Fruit fly (Drosophila melanogaster) whole organism, embryonic: Measurements from ENCODE around the gene CG3091.

Experiments
- Awh ChIP-seq: fragments of 200-800 bp; sonication (Bioruptor generic); IDR thresholded peaks from 2 replicates; pipeline ENCODE4, ENCODE4 v1.3.6; 2022; ENCODE audit warnings: missing biosample characterization, missing genetic modification characterization
- CG10543 ChIP-seq: fragments of 200-800 bp; sonication (Bioruptor generic); optimal IDR thresholded peaks from 3 replicates; lab custom pipeline; 2017; ENCODE audit warnings: missing biosample characterization, mild to moderate bottlenecking, missing genetic modification characterization, moderate library complexity
- CG11456 ChIP-seq: fragments of 200-800 bp; sonication (Bioruptor generic); IDR thresholded peaks from 3 replicates; pipeline ENCODE4 v1.3.6; 2022; ENCODE audit warnings: missing biosample characterization, missing genetic modification characterization
- CG12299 ChIP-seq: fragments of 200-800 bp; sonication (Bioruptor generic); optimal IDR thresholded peaks from 2 replicates; lab custom pipeline; 2018; ENCODE audit warnings: missing biosample characterization, mild to moderate bottlenecking, missing genetic modification characterization
- CG1233 ChIP-seq: fragments of 200-800 bp; sonication (Bioruptor generic); optimal IDR thresholded peaks from 4 replicates; lab custom pipeline; 2018; ENCODE audit warnings: missing biosample characterization, mild to moderate bottlenecking, missing genetic modification characterization
- CG12769 ChIP-seq: fragments of 200-800 bp; sonication (Bioruptor generic); optimal IDR thresholded peaks from 2 replicates; lab custom pipeline; 2019; ENCODE audit warnings: missing biosample characterization, mild to moderate bottlenecking, missing genetic modification characterization, moderate library complexity
- CG18619 ChIP-seq: fragments of 200-800 bp; sonication (Bioruptor generic); optimal IDR thresholded peaks from 3 replicates; lab custom pipeline; 2017; ENCODE audit warnings: missing biosample characterization, mild to moderate bottlenecking, missing genetic modification characterization
- CG4360 ChIP-seq: fragments of 200-800 bp; sonication (Bioruptor generic); IDR thresholded peaks from 2 replicates; pipeline ENCODE4 v1.3.6; 2022; ENCODE audit warnings: missing biosample characterization, missing genetic modification characterization
- CG4424 ChIP-seq: fragments of 200-800 bp; sonication (Bioruptor generic); optimal IDR thresholded peaks from 3 replicates; lab custom pipeline; 2016; ENCODE audit warnings: missing biosample characterization, missing genetic modification characterization
- CG6254 ChIP-seq: fragments of 200-800 bp; sonication (Bioruptor generic); optimal IDR thresholded peaks from 3 replicates; lab custom pipeline; 2017; ENCODE audit warnings: mild to moderate bottlenecking, missing biosample characterization, missing genetic modification reagents, missing genetic modification characterization
- CG6765 ChIP-seq: fragments of 200-800 bp; sonication (Bioruptor generic); optimal IDR thresholded peaks from 3 replicates; lab custom pipeline; 2017; ENCODE audit warnings: missing biosample characterization, mild to moderate bottlenecking, missing genetic modification characterization
- CG6813 ChIP-seq: fragments of 200-800 bp; sonication (Bioruptor generic); optimal IDR thresholded peaks from 2 replicates; lab custom pipeline; 2017; ENCODE audit warnings: missing biosample characterization, missing genetic modification characterization, mild to moderate bottlenecking, moderate library complexity, missing genetic modification reagents
- CG7786 ChIP-seq: fragments of 200-800 bp; sonication (Bioruptor generic); optimal IDR thresholded peaks from 2 replicates; lab custom pipeline; 2016; ENCODE audit warnings: missing biosample characterization, missing genetic modification characterization
- CG7963 ChIP-seq: fragments of 200-800 bp; sonication (Bioruptor generic); IDR thresholded peaks from 3 replicates; pipeline ENCODE4 v1.3.6; 2022; ENCODE audit warnings: missing biosample characterization, missing genetic modification characterization; ENCODE audit not compliant: partially characterized antibody
- CG8478 ChIP-seq: fragments of >200 bp; optimal IDR thresholded peaks from 2 replicates; lab custom pipeline; 2018
- CG9817 ChIP-seq: fragments of 200-800 bp; sonication (Bioruptor generic); optimal IDR thresholded peaks from 2 replicates; lab custom pipeline; 2018; ENCODE audit warnings: missing biosample characterization, mild to moderate bottlenecking, missing genetic modification characterization, moderate library complexity
- D19B ChIP-seq: fragments of 200-800 bp; sonication (Bioruptor generic); optimal IDR thresholded peaks from 2 replicates; lab custom pipeline; 2017; ENCODE audit warnings: missing biosample characterization, mild to moderate bottlenecking, missing genetic modification characterization
- Dll ChIP-seq: fragments of 200-800 bp; sonication (Bioruptor generic); IDR thresholded peaks from 4 replicates; pipeline ENCODE4 v1.3.6; 2022; ENCODE audit warnings: missing biosample characterization, missing genetic modification characterization; ENCODE audit not compliant: partially characterized antibody
- Eip74EF ChIP-seq, 2 experiments: fragments of 200-800 bp in 1 of 2; fragments of >200 bp in 1 of 2; sonication (Bioruptor generic) in 1 of 2; optimal IDR thresholded peaks; 2 replicates each; lab custom pipeline; 2017 to 2019; ENCODE audit warnings: missing biosample characterization in 2 of 2, missing genetic modification characterization in 2 of 2, mild to moderate bottlenecking in 1 of 2, moderate library complexity in 1 of 2
- H15 ChIP-seq: fragments of 200-800 bp; sonication (Bioruptor generic); IDR thresholded peaks from 3 replicates; pipeline ENCODE4 v1.3.6; 2022; ENCODE audit warnings: missing biosample characterization, missing genetic modification characterization
- HHEX ChIP-seq: fragments of 200-800 bp; sonication (Bioruptor generic); optimal IDR thresholded peaks from 3 replicates; lab custom pipeline; 2017; ENCODE audit warnings: missing biosample characterization, mild to moderate bottlenecking, missing genetic modification characterization, missing genetic modification reagents
- HLH4C ChIP-seq: fragments of 200-800 bp; sonication (Bioruptor generic); IDR thresholded peaks from 3 replicates; pipeline ENCODE4 v1.3.6; 2022; ENCODE audit warnings: missing biosample characterization, missing genetic modification characterization; ENCODE audit not compliant: partially characterized antibody
- Hey ChIP-seq: fragments of 200-800 bp; sonication (Bioruptor generic); optimal IDR thresholded peaks from 3 replicates; lab custom pipeline; 2018; ENCODE audit warnings: missing biosample characterization, mild to moderate bottlenecking, missing genetic modification characterization
- HmgZ ChIP-seq: fragments of 200-800 bp; sonication (Bioruptor generic); optimal IDR thresholded peaks from 2 replicates; lab custom pipeline; 2018; ENCODE audit warnings: missing biosample characterization, mild to moderate bottlenecking, missing genetic modification characterization
- Hr39 ChIP-seq: fragments of >200 bp; optimal IDR thresholded peaks from 2 replicates; lab custom pipeline; 2017
- Pdp1 ChIP-seq, 2 experiments: fragments of 200-800 bp; sonication (Bioruptor generic); optimal IDR thresholded peaks; 3 replicates each; lab custom pipeline; 2016; ENCODE audit warnings: missing biosample characterization in 2 of 2, missing genetic modification characterization in 2 of 2, mild to moderate bottlenecking in 1 of 2, moderate library complexity in 1 of 2
- abd-A ChIP-seq: fragments of 200-800 bp; sonication (Bioruptor generic); optimal IDR thresholded peaks from 3 replicates; lab custom pipeline; 2019; ENCODE audit warnings: missing biosample characterization, mild to moderate bottlenecking, missing genetic modification characterization, moderate library complexity
- ac ChIP-seq: fragments of 200-800 bp; sonication (Bioruptor generic); optimal IDR thresholded peaks from 3 replicates; lab custom pipeline; 2017; ENCODE audit warnings: missing biosample characterization, mild to moderate bottlenecking, missing genetic modification characterization
- bcd ChIP-seq: fragments of 200-800 bp; sonication (Bioruptor generic); optimal IDR thresholded peaks from 2 replicates; lab custom pipeline; 2017; ENCODE audit warnings: missing biosample characterization, mild to moderate bottlenecking, missing genetic modification characterization
- crol ChIP-seq: fragments of 200-800 bp; sonication (Bioruptor generic); IDR thresholded peaks from 2 replicates; pipeline ENCODE4 v1.3.6; 2022; ENCODE audit warnings: missing biosample characterization, missing genetic modification characterization
- dysf ChIP-seq: fragments of 200-800 bp; sonication (Bioruptor generic); IDR thresholded peaks from 3 replicates; pipeline ENCODE4 v1.3.6; 2022; ENCODE audit warnings: missing biosample characterization, missing genetic modification characterization
- emc ChIP-seq: fragments of 200-800 bp; sonication (Bioruptor generic); optimal IDR thresholded peaks from 2 replicates; lab custom pipeline; 2016; ENCODE audit warnings: missing biosample characterization, missing genetic modification characterization
- eve ChIP-seq, 2 experiments: fragments of >200 bp; optimal IDR thresholded peaks; 2 replicates each; lab custom pipeline; 2017; ENCODE audit warnings: missing biosample characterization in 2 of 2, missing genetic modification characterization in 2 of 2
- fd3F ChIP-seq: fragments of 200-800 bp; sonication (Bioruptor generic); optimal IDR thresholded peaks from 2 replicates; lab custom pipeline; 2018; ENCODE audit warnings: missing biosample characterization, mild to moderate bottlenecking, missing genetic modification characterization, moderate library complexity
- fd64A ChIP-seq: fragments of 200-800 bp; sonication (Bioruptor generic); optimal IDR thresholded peaks from 3 replicates; lab custom pipeline; 2018; ENCODE audit warnings: missing biosample characterization, mild to moderate bottlenecking, missing genetic modification characterization
- gce ChIP-seq: fragments of 200-800 bp; sonication (Bioruptor generic); IDR thresholded peaks from 3 replicates; pipeline ENCODE4 v1.3.6; 2022; ENCODE audit warnings: missing biosample characterization, missing genetic modification characterization
- gem ChIP-seq: fragments of 200-800 bp; sonication (Bioruptor generic); optimal IDR thresholded peaks from 2 replicates; lab custom pipeline; 2019; ENCODE audit warnings: missing biosample characterization, mild to moderate bottlenecking, missing genetic modification characterization, moderate library complexity
- grn ChIP-seq: fragments of 200-800 bp; sonication (Bioruptor generic); optimal IDR thresholded peaks from 3 replicates; lab custom pipeline; 2017; ENCODE audit warnings: missing biosample characterization, missing genetic modification characterization
- gsb ChIP-seq: fragments of 200-800 bp; sonication (Bioruptor generic); IDR thresholded peaks from 2 replicates; pipeline ENCODE4 v1.3.6; 2022; ENCODE audit warnings: missing biosample characterization, missing genetic modification characterization
- gt ChIP-seq: fragments of 200-800 bp; sonication (Bioruptor generic); IDR thresholded peaks from 2 replicates; pipeline ENCODE4 v1.3.6; 2022; ENCODE audit warnings: missing biosample characterization, missing genetic modification characterization
- ham ChIP-seq: fragments of 200-800 bp; sonication (Bioruptor generic); IDR thresholded peaks from 2 replicates; pipeline ENCODE4 v1.3.6; 2022; ENCODE audit warnings: missing biosample characterization, missing genetic modification characterization
- her ChIP-seq: fragments of 200-800 bp; sonication (Bioruptor generic); optimal IDR thresholded peaks from 2 replicates; lab custom pipeline; 2016; ENCODE audit warnings: missing biosample characterization, missing genetic modification characterization
- knrl ChIP-seq: fragments of 200-800 bp; sonication (Bioruptor generic); IDR thresholded peaks from 3 replicates; pipeline ENCODE4 v1.3.6; 2022; ENCODE audit warnings: missing biosample characterization, missing genetic modification characterization; ENCODE audit not compliant: partially characterized antibody
- maf-S ChIP-seq: fragments of 200-800 bp; sonication (Bioruptor generic); optimal IDR thresholded peaks from 2 replicates; lab custom pipeline; 2016; ENCODE audit warnings: missing biosample characterization, missing genetic modification characterization
- odd ChIP-seq: fragments of 200-800 bp; sonication (Bioruptor generic); optimal IDR thresholded peaks from 2 replicates; lab custom pipeline; 2017; ENCODE audit warnings: missing biosample characterization, mild to moderate bottlenecking, missing genetic modification characterization
- onecut ChIP-seq: fragments of 200-800 bp; sonication (Bioruptor generic); IDR thresholded peaks from 2 replicates; pipeline ENCODE4 v1.3.6; 2022; ENCODE audit warnings: missing biosample characterization, missing genetic modification characterization
- pzg ChIP-seq: fragments of 200-800 bp; sonication (Bioruptor generic); optimal IDR thresholded peaks from 3 replicates; lab custom pipeline; 2018; ENCODE audit warnings: missing biosample characterization, mild to moderate bottlenecking, missing genetic modification characterization, moderate library complexity
- seq ChIP-seq: fragments of 200-800 bp; sonication (Bioruptor generic); IDR thresholded peaks from 2 replicates; pipeline ENCODE4 v1.3.6; 2022; ENCODE audit warnings: missing biosample characterization, missing genetic modification characterization
- sisA ChIP-seq: fragments of 200-800 bp; sonication (Bioruptor generic); IDR thresholded peaks from 2 replicates; pipeline ENCODE4 v1.3.6; 2022; ENCODE audit warnings: missing biosample characterization, missing genetic modification characterization
- slp2 ChIP-seq: fragments of 200-800 bp; sonication (Bioruptor generic); optimal IDR thresholded peaks from 2 replicates; lab custom pipeline; 2016; ENCODE audit warnings: missing biosample characterization, missing genetic modification characterization
- stwl ChIP-seq: fragments of 200-800 bp; sonication (Bioruptor generic); optimal IDR thresholded peaks from 3 replicates; lab custom pipeline; 2018; ENCODE audit warnings: missing biosample characterization, mild to moderate bottlenecking, missing genetic modification characterization, moderate library complexity
- zfh2 ChIP-seq: fragments of 200-800 bp; sonication (Bioruptor generic); optimal IDR thresholded peaks from 2 replicates; lab custom pipeline; 2016; ENCODE audit warnings: missing biosample characterization, missing genetic modification characterization

The CG3091 gene

DNA sequence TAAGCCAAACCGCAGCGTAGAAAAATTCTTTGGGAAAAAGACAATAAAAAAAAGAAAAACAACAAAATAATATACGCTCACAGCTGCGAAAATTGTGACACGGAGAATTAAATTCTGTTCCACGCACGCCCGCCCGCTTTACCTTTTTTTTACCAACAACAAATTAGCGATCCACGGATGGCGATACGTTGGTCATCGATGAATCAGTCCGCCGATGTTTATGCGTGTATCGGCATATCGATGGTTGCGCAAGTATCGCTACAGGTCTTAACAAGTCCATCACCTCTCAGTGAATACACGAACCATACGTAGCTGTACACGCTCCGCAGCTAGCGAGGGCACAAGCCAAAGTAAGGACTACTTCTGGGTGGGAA is 16.5 kb upstream of the CG3091 start, which contains the start of gene CG2924 (continued):
- TF ChIP-seq onecut (GFP tag; lab: Robert Waterston, UW) (no peak), H15 (no peak; the same call in 2 of the 3 replicates), D19B (no peak), ham (GFP tag; lab: Robert Waterston, UW) (no peak), knrl (GFP tag; lab: Robert Waterston, UW) (peak; percentile 99), her (peak; percentile 71), gt (no peak), HHEX (GFP tag; lab: Kevin White, UChicago) (no peak), HmgZ (tag; lab: Kevin White, UChicago) (peak; percentile 93), CG7963 (GFP tag; lab: Robert Waterston, UW) (peak; percentile 99), CG10543 (peak; percentile 18), stwl (tag; lab: Kevin White, UChicago) (peak; percentile 54), odd (GFP tag; lab: Kevin White, UChicago) (no peak), maf-S (peak; percentile 30), CG1233 (GFP tag; lab: Kevin White, UChicago) (no peak), Hey (tag; lab: Kevin White, UChicago) (no peak), sisA (GFP tag; lab: Robert Waterston, UW) (peak; percentile 62), zfh2 (GFP tag; lab: Kevin White, UChicago) (peak; percentile 81), CG12769 (tag; lab: Kevin White, UChicago) (peak; percentile 73), CG12299 (peak; percentile 43), CG6813 (GFP tag; lab: Kevin White, UChicago) (peak; percentile 36), CG6254 (GFP tag; lab: Kevin White, UChicago) (no peak), CG18619 (GFP tag; lab: Kevin White, UChicago) (peak; percentile 27), abd-A (tag; lab: Kevin White, UChicago) (no peak), crol (GFP tag; lab: Robert Waterston, UW) (no peak), Awh (GFP tag; lab: Robert Waterston, UW) (no peak), CG8478 (no peak), seq (GFP tag; lab: Robert Waterston, UW) (no peak), Hr39 (lab: Kevin White, UChicago) (no peak), Pdp1 (GFP tag; optimal IDR thresholded peaks at IDR 0.05; lab: Kevin White, UChicago) (peak; percentile 53 to 87), gce (GFP tag; lab: Robert Waterston, UW) (no peak), ac (GFP tag; lab: Kevin White, UChicago) (no peak), fd64A (no peak), HLH4C (GFP tag; lab: Robert Waterston, UW) (peak; percentile 99), CG6765 (GFP tag; lab: Kevin White, UChicago) (no peak), Dll (GFP tag; lab: Robert Waterston, UW) (peak; percentile 99), pzg (GFP tag; lab: Kevin White, UChicago) (peak; percentile 100), gem (tag; lab: Kevin White, UChicago) (peak; percentile 3), gsb (GFP tag; lab: Robert Waterston, UW) (no peak), bcd (GFP tag; lab: Kevin White, UChicago) (peak; percentile 43), eve (GFP tag; optimal IDR thresholded peaks at IDR 0.05; lab: Kevin White, UChicago) (no peak), slp2 (no peak), CG4424 (GFP tag; lab: Kevin White, UChicago) (peak; percentile 12), fd3F (GFP tag; lab: Kevin White, UChicago) (no peak), CG7786 (peak; percentile 63), grn (peak; percentile 22), CG9817 (tag; lab: Kevin White, UChicago) (peak; percentile 65), CG4360 (GFP tag; lab: Robert Waterston, UW) (peak; percentile 56), Eip74EF (GFP tag; optimal IDR thresholded peaks at IDR 0.05; lab: Kevin White, UChicago) (no peak), dysf (peak; percentile 70), emc (peak; percentile 67), CG11456 (GFP tag; lab: Robert Waterston, UW) (peak; percentile 89)
